Worm (Caenorhabditis elegans) whole organism, late embryonic: Measurements from ENCODE around the gene F20D6.6.

Experiments
- K02D7.2 ChIP-seq: sonication (generic microtip); optimal IDR thresholded peaks from 2 replicates; lab custom pipeline; 2017; ENCODE audit warnings: mild to moderate bottlenecking, missing genetic modification characterization, missing compliant biosample characterization
- K09A11.1 ChIP-seq: sonication (generic microtip); optimal IDR thresholded peaks from 2 replicates; lab custom pipeline; 2017; ENCODE audit warnings: antibody characterized with exemption, mild to moderate bottlenecking, missing genetic modification characterization, missing compliant biosample characterization; ENCODE audit not compliant: insufficient read depth
- T23F11.4 ChIP-seq: fragments of 200-800 bp; sonication (Bioruptor generic); optimal IDR thresholded peaks from 2 replicates; lab custom pipeline; 2018; ENCODE audit warnings: mild to moderate bottlenecking, missing genetic modification characterization, missing compliant biosample characterization
- Y22D7AL.16 ChIP-seq: sonication (generic microtip); optimal IDR thresholded peaks from 2 replicates; lab custom pipeline; 2016; ENCODE audit warnings: missing genetic modification characterization, missing compliant biosample characterization
- ama-1 ChIP-seq: fragments of 150-350 bp; optimal IDR thresholded peaks from 2 replicates; lab custom pipeline; 2014
- ceh-18 ChIP-seq: sonication (generic microtip); optimal IDR thresholded peaks from 2 replicates; lab custom pipeline; 2016; ENCODE audit warnings: missing genetic modification characterization, missing compliant biosample characterization
- ceh-19 ChIP-seq: fragments of 200-800 bp; sonication (Bioruptor generic); optimal IDR thresholded peaks from 2 replicates; lab custom pipeline; 2018; ENCODE audit warnings: mild to moderate bottlenecking, missing genetic modification characterization, missing compliant biosample characterization
- ceh-2 ChIP-seq: sonication (generic microtip); optimal IDR thresholded peaks from 2 replicates; lab custom pipeline; 2016; ENCODE audit warnings: missing genotype, missing genetic modification characterization, missing compliant biosample characterization
- ceh-24 ChIP-seq: sonication (generic microtip); optimal IDR thresholded peaks from 2 replicates; lab custom pipeline; 2016; ENCODE audit warnings: mild to moderate bottlenecking, missing genetic modification characterization, missing compliant biosample characterization
- ceh-34 ChIP-seq: sonication (generic microtip); optimal IDR thresholded peaks from 2 replicates; lab custom pipeline; 2016; ENCODE audit warnings: mild to moderate bottlenecking, missing genetic modification characterization, missing compliant biosample characterization
- ceh-48 ChIP-seq: sonication (generic microtip); optimal IDR thresholded peaks from 2 replicates; lab custom pipeline; 2016; ENCODE audit warnings: missing genetic modification characterization, inconsistent platforms, missing compliant biosample characterization
- che-1 ChIP-seq: sonication (generic microtip); optimal IDR thresholded peaks from 2 replicates; lab custom pipeline; 2016; ENCODE audit warnings: mild to moderate bottlenecking, missing genetic modification characterization, missing compliant biosample characterization
- elt-2 ChIP-seq: sonication (generic microtip); optimal IDR thresholded peaks from 2 replicates; lab custom pipeline; 2016; ENCODE audit warnings: missing genetic modification reagents, missing genetic modification characterization, missing compliant biosample characterization
- ets-4 ChIP-seq: sonication (generic microtip); optimal IDR thresholded peaks from 2 replicates; lab custom pipeline; 2016; ENCODE audit warnings: missing genetic modification characterization, missing compliant biosample characterization
- eyg-1 ChIP-seq: sonication (generic microtip); optimal IDR thresholded peaks from 2 replicates; lab custom pipeline; 2016; ENCODE audit warnings: missing genotype, missing genetic modification characterization, missing compliant biosample characterization
- fax-1 ChIP-seq: sonication (generic microtip); optimal IDR thresholded peaks from 2 replicates; lab custom pipeline; 2016; ENCODE audit warnings: missing genotype, missing genetic modification characterization, missing compliant biosample characterization
- fkh-10 ChIP-seq: fragments of 150-350 bp; optimal IDR thresholded peaks from 2 replicates; lab custom pipeline; 2014; ENCODE audit warnings: missing biosample characterization, missing genetic modification reagents, missing genetic modification characterization
- fkh-6 ChIP-seq: sonication (generic microtip); optimal IDR thresholded peaks from 2 replicates; lab custom pipeline; 2016; ENCODE audit warnings: missing genetic modification characterization, missing compliant biosample characterization
- gmeb-2 ChIP-seq: sonication (generic microtip); optimal IDR thresholded peaks from 2 replicates; lab custom pipeline; 2016; ENCODE audit warnings: missing genetic modification characterization, inconsistent platforms, missing compliant biosample characterization
- hlh-13 ChIP-seq: fragments of 200-800 bp; sonication (Bioruptor generic); optimal IDR thresholded peaks from 2 replicates; lab custom pipeline; 2018; ENCODE audit warnings: mild to moderate bottlenecking, missing genetic modification characterization, missing compliant biosample characterization
- lin-11 ChIP-seq: fragments of 200-800 bp; sonication (Bioruptor generic); optimal IDR thresholded peaks from 2 replicates; lab custom pipeline; 2018; ENCODE audit warnings: mild to moderate bottlenecking, missing genetic modification characterization, missing compliant biosample characterization
- madf-2 ChIP-seq: sonication (generic microtip); optimal IDR thresholded peaks from 2 replicates; lab custom pipeline; 2017; ENCODE audit warnings: missing genetic modification characterization, missing compliant biosample characterization
- mec-3 ChIP-seq: sonication (generic microtip); optimal IDR thresholded peaks from 2 replicates; lab custom pipeline; 2016; ENCODE audit warnings: borderline replicate concordance, missing genetic modification characterization, missing compliant biosample characterization
- nfya-1 ChIP-seq: sonication (generic microtip); optimal IDR thresholded peaks from 2 replicates; lab custom pipeline; 2017; ENCODE audit warnings: missing genetic modification characterization, mild to moderate bottlenecking, missing compliant biosample characterization, antibody characterized with exemption, moderate library complexity
- nhr-11 ChIP-seq: fragments of 150-350 bp; optimal IDR thresholded peaks from 2 replicates; lab custom pipeline; 2014; ENCODE audit warnings: missing biosample characterization, missing genetic modification characterization
- npax-4 ChIP-seq: sonication (generic microtip); optimal IDR thresholded peaks from 2 replicates; lab custom pipeline; 2016; ENCODE audit warnings: missing genetic modification characterization, missing compliant biosample characterization
- odd-2 ChIP-seq: sonication (generic microtip); optimal IDR thresholded peaks from 2 replicates; lab custom pipeline; 2017; ENCODE audit warnings: antibody characterized with exemption, mild to moderate bottlenecking, missing genetic modification characterization, missing compliant biosample characterization
- pag-3 ChIP-seq: sonication (generic microtip); optimal IDR thresholded peaks from 2 replicates; lab custom pipeline; 2016; ENCODE audit warnings: missing compliant biosample characterization, missing genetic modification characterization, borderline replicate concordance
- pat-9 ChIP-seq: fragments of 200-800 bp; sonication (Bioruptor generic); optimal IDR thresholded peaks from 2 replicates; lab custom pipeline; 2018; ENCODE audit warnings: mild to moderate bottlenecking, missing genetic modification characterization, moderate library complexity, missing compliant biosample characterization
- pax-1 ChIP-seq: fragments of 150-350 bp; optimal IDR thresholded peaks from 2 replicates; lab custom pipeline; 2014; ENCODE audit warnings: missing biosample characterization, missing genetic modification characterization
- pqm-1 ChIP-seq: sonication (generic microtip); optimal IDR thresholded peaks from 2 replicates; lab custom pipeline; 2016; ENCODE audit warnings: missing genetic modification characterization, missing compliant biosample characterization
- pros-1 ChIP-seq: fragments of 150-350 bp; optimal IDR thresholded peaks from 2 replicates; lab custom pipeline; 2014; ENCODE audit warnings: missing biosample characterization, missing genetic modification reagents, missing genetic modification characterization
- ref-2 ChIP-seq: sonication (generic microtip); optimal IDR thresholded peaks from 2 replicates; lab custom pipeline; 2016; ENCODE audit warnings: missing genetic modification characterization, missing compliant biosample characterization
- sdc-2 ChIP-seq: sonication (generic microtip); optimal IDR thresholded peaks from 2 replicates; lab custom pipeline; 2016; ENCODE audit warnings: missing genotype, missing genetic modification characterization, missing compliant biosample characterization
- tbx-7 ChIP-seq: sonication (generic microtip); optimal IDR thresholded peaks from 2 replicates; lab custom pipeline; 2016; ENCODE audit warnings: missing genotype, missing genetic modification characterization, missing compliant biosample characterization
- ttx-3 ChIP-seq: sonication (generic microtip); optimal IDR thresholded peaks from 2 replicates; lab custom pipeline; 2016; ENCODE audit warnings: missing genetic modification reagents, missing genetic modification characterization, missing compliant biosample characterization
- unc-42 ChIP-seq: sonication (generic microtip); optimal IDR thresholded peaks from 2 replicates; lab custom pipeline; 2016; ENCODE audit warnings: missing genotype, missing genetic modification characterization, missing compliant biosample characterization
- unc-55 ChIP-seq: sonication (generic microtip); optimal IDR thresholded peaks from 2 replicates; lab custom pipeline; 2017; ENCODE audit warnings: missing biosample characterization, missing genetic modification reagents, missing genetic modification characterization
- unc-86 ChIP-seq: sonication (generic microtip); optimal IDR thresholded peaks from 2 replicates; lab custom pipeline; 2016; ENCODE audit warnings: missing genetic modification characterization, missing compliant biosample characterization
- zip-5 ChIP-seq: sonication (generic microtip); optimal IDR thresholded peaks from 2 replicates; lab custom pipeline; 2016; ENCODE audit warnings: missing genetic modification characterization, missing compliant biosample characterization
- ztf-16 ChIP-seq: sonication (generic microtip); optimal IDR thresholded peaks from 2 replicates; lab custom pipeline; 2017; ENCODE audit warnings: missing genetic modification characterization, missing compliant biosample characterization

F20D6.6 gene

ce11 chrV:8169150-8169549 is 9.4 kb downstream of the F20D6.6 start:
- TF ChIP-seq fax-1 (tag; lab: Kevin White, UChicago) (no peak), ets-4 (no peak), unc-42 (tag; lab: Kevin White, UChicago) (no peak), unc-86 (no peak), ceh-18 (tag; lab: Kevin White, UChicago) (no peak), nfya-1 (tag; lab: Kevin White, UChicago) (no peak), T23F11.4 (GFP tag; lab: Kevin White, UChicago) (no peak), unc-55 (GFP tag; lab: Kevin White, UChicago) (no peak), lin-11 (tag; lab: Kevin White, UChicago) (no peak)

ce11 chrV:8170300-8170699 is 10.6 kb downstream of the F20D6.6 start:
- TF ChIP-seq ref-2 (tag; lab: Kevin White, UChicago) (no peak), npax-4 (no peak), ceh-2 (tag; lab: Kevin White, UChicago) (no peak), gmeb-2 (tag; lab: Kevin White, UChicago) (no peak), che-1 (tag; lab: Kevin White, UChicago) (no peak), ztf-16 (tag; lab: Kevin White, UChicago) (no peak), ama-1 (lab: Kevin White, UChicago) (no peak), K09A11.1 (tag; lab: Kevin White, UChicago) (no peak), ceh-34 (tag; lab: Kevin White, UChicago) (no peak), ceh-18 (tag; lab: Kevin White, UChicago) (no peak), pax-1 (tag; lab: Kevin White, UChicago) (no peak), K02D7.2 (tag; lab: Kevin White, UChicago) (no peak), madf-2 (tag; lab: Kevin White, UChicago) (no peak), pros-1 (tag; lab: Kevin White, UChicago) (no peak), ceh-19 (GFP tag; lab: Kevin White, UChicago) (no peak), mec-3 (tag; lab: Kevin White, UChicago) (no peak), pat-9 (tag; lab: Kevin White, UChicago) (no peak)

- TF ChIP-seq ceh-24 (tag; lab: Kevin White, UChicago), result no peak
- TF ChIP-seq zip-5, result no peak
- TF ChIP-seq fkh-6 (tag; lab: Kevin White, UChicago), result no peak
- TF ChIP-seq gmeb-2 (tag; lab: Kevin White, UChicago), result no peak
- no peak for TF ChIP-seq nhr-11 (tag; lab: Kevin White, UChicago)
- TF ChIP-seq pqm-1, result no peak
- TF ChIP-seq pag-3 (tag; lab: Kevin White, UChicago), result no peak
- TF ChIP-seq elt-2 (tag; lab: Kevin White, UChicago), result no peak
- no peak for TF ChIP-seq T23F11.4 (GFP tag; lab: Kevin White, UChicago)
Observed at ce11 chrV:8171688-8172087, 12.0 kb downstream of the F20D6.6 start.

ce11 chrV:8177349-8177748 is 17.6 kb downstream of the F20D6.6 start, which contains the start of gene F20D6.9:
Gene F20D6.9 (minus strand): TSS chrV:8177449.
- no peak for TF ChIP-seq ceh-48 (tag; lab: Kevin White, UChicago)
- TF ChIP-seq fkh-6 (tag; lab: Kevin White, UChicago), result no peak
- no peak for TF ChIP-seq ama-1 (lab: Kevin White, UChicago)
- no peak for TF ChIP-seq sdc-2
- no peak for TF ChIP-seq Y22D7AL.16 (tag; lab: Kevin White, UChicago)

- TF ChIP-seq fkh-10 (GFP tag; lab: Kevin White, UChicago) (no peak), unc-42 (tag; lab: Kevin White, UChicago) (no peak), pat-9 (tag; lab: Kevin White, UChicago) (no peak), pax-1 (tag; lab: Kevin White, UChicago) (no peak), tbx-7 (tag; lab: Kevin White, UChicago) (no peak), elt-2 (tag; lab: Kevin White, UChicago) (no peak), odd-2 (no peak), ttx-3 (tag; lab: Kevin White, UChicago) (no peak), hlh-13 (GFP tag; lab: Kevin White, UChicago) (no peak), madf-2 (tag; lab: Kevin White, UChicago) (no peak), nfya-1 (tag; lab: Kevin White, UChicago) (no peak), K02D7.2 (tag; lab: Kevin White, UChicago) (no peak), eyg-1 (tag; lab: Kevin White, UChicago) (no peak)
Observed at ce11 chrV:8178279-8178678, 18.6 kb downstream of the F20D6.6 start.
